Fruit fly (Drosophila melanogaster): Measurements from ENCODE around the gene Ir85a.

Gene Ir85a

DNA sequence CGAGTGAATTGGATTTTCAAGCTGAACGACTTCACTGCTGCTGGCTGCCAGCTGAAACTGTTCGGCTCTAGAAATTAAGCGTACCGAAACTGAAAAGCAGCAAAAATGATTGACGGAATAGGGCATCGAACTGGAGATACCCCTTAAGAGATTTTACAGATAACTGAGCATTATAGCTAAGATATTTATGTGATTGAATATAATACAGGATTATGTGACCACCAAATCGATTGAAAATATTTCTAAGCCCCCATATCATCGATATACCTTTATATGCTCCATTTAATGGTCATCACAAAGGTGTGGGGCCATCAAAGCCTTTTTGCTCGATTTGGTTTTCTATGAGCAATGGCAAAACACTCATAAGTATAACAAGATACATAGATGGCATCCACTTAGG is 9.7 kb upstream of the Ir85a start (continued):
- TF ChIP-seq CG9876 (GFP tag; optimal IDR thresholded peaks at IDR 0.05) (no peak), ATbp (GFP tag; optimal IDR thresholded peaks at IDR 0.05) (peak; percentile 12), CG9215 (GFP tag; IDR thresholded peaks at IDR 0.05) (peak; percentile 35; the same call in 1 of the 2 replicates), CG16863 (GFP tag; optimal IDR thresholded peaks at IDR 0.05) (peak; percentile 25), Mes4 (GFP tag; optimal IDR thresholded peaks at IDR 0.05) (no peak), CG10979 (tag; optimal IDR thresholded peaks at IDR 0.05) (no peak), row (GFP tag; IDR thresholded peaks at IDR 0.05) (peak; percentile 78), Chrac-16 (GFP tag; optimal IDR thresholded peaks at IDR 0.05) (peak; percentile 28), danr (GFP tag; IDR thresholded peaks at IDR 0.05) (no peak), CG5953 (GFP tag; IDR thresholded peaks at IDR 0.05) (no peak), yki (optimal IDR thresholded peaks at IDR 0.05) (no peak), sisA (GFP tag; IDR thresholded peaks at IDR 0.05) (peak; percentile 50), Fer1 (GFP tag; optimal IDR thresholded peaks at IDR 0.05) (no peak), NfI (GFP tag; optimal IDR thresholded peaks at IDR 0.05) (peak; percentile 22), Dp (GFP tag; optimal IDR thresholded peaks at IDR 0.05) (no peak), CG11695 (GFP tag; IDR thresholded peaks at IDR 0.05) (peak; percentile 62; the same call in 2 of the 3 replicates), CG11247 (GFP tag; IDR thresholded peaks at IDR 0.05) (peak; percentile 57; the same call in 1 of the 2 replicates), tgo (GFP tag; IDR thresholded peaks at IDR 0.05) (peak; percentile 58; the same call in 2 of the 3 replicates), chn (GFP tag; optimal IDR thresholded peaks at IDR 0.05) (peak; percentile 23), ci (GFP tag; IDR thresholded peaks at IDR 0.05) (peak; percentile 77), jumu (GFP tag; optimal IDR thresholded peaks at IDR 0.05) (peak; percentile 25), CG18619 (GFP tag; optimal IDR thresholded peaks at IDR 0.05) (peak; percentile 8), CG14441 (GFP tag; IDR thresholded peaks at IDR 0.05) (peak; percentile 68), Xrp1 (GFP tag; IDR thresholded peaks at IDR 0.05) (peak; percentile 66), CG32772 (GFP tag; IDR thresholded peaks at IDR 0.05) (peak; percentile 37; the same call in 1 of the 2 replicates), CG7357 (GFP tag; IDR thresholded peaks at IDR 0.05) (0 out of 3 replicates have a peak, but pooled peaks have one; percentile 44), CG10462 (GFP tag; optimal IDR thresholded peaks at IDR 0.05) (no peak), zfh1 (GFP tag; IDR thresholded peaks at IDR 0.05) (peak; percentile 63; the same call in 2 of the 3 replicates), stwl (tag; optimal IDR thresholded peaks at IDR 0.05) (no peak), bcd (GFP tag; optimal IDR thresholded peaks at IDR 0.05) (peak; percentile 38), Mad (GFP tag; optimal IDR thresholded peaks at IDR 0.05) (no peak), CG11696 (GFP tag; IDR thresholded peaks at IDR 0.05) (0 out of 2 replicates have a peak, but pooled peaks have one; percentile 9), CG2116 (GFP tag; optimal IDR thresholded peaks at IDR 0.05) (peak; percentile 15), CG12219 (GFP tag; optimal IDR thresholded peaks at IDR 0.05) (peak; percentile 48), Oli (tag; optimal IDR thresholded peaks at IDR 0.05) (peak; percentile 59), rib (GFP tag; IDR thresholded peaks at IDR 0.05) (no peak), pnt (GFP tag; optimal IDR thresholded peaks at IDR 0.05) (peak; percentile 53), kah (GFP tag; optimal IDR thresholded peaks at IDR 0.05) (no peak), CG14050 (GFP tag; IDR thresholded peaks at IDR 0.05) (peak; percentile 44; the same call in 1 of the 3 replicates), al (GFP tag; IDR thresholded peaks at IDR 0.05) (peak; percentile 35; the same call in 1 of the 2 replicates), onecut (GFP tag; IDR thresholded peaks at IDR 0.05) (no peak), jing (GFP tag; optimal IDR thresholded peaks at IDR 0.05) (no peak), CG8924 (tag; optimal IDR thresholded peaks at IDR 0.05) (no peak), CG8388 (GFP tag; optimal IDR thresholded peaks at IDR 0.05) (no peak), CG9609 (GFP tag; optimal IDR thresholded peaks at IDR 0.05) (peak; percentile 2), D19B (GFP tag; optimal IDR thresholded peaks at IDR 0.05) (peak; percentile 89), ranshi (GFP tag; IDR thresholded peaks at IDR 0.05) (peak; percentile 45; the same call in 1 of the 2 replicates), BtbVII (GFP tag; optimal IDR thresholded peaks at IDR 0.05) (no peak), chif (GFP tag; optimal IDR thresholded peaks at IDR 0.05) (peak in 1 of 2 experiments; percentile 54), CG17328 (GFP tag; IDR thresholded peaks at IDR 0.05) (peak; percentile 44; the same call in 1 of the 2 replicates), CG3281 (GFP tag; optimal IDR thresholded peaks at IDR 0.05) (no peak)

Data from whole organism, embryonic.